Worm (Caenorhabditis elegans): ENCODE measurements around the gene pitp-1.

ce11 chrIII:3476245-3476644 is 53.3 kb downstream of the pitp-1 start:
- TF ChIP-seq tbx-11 (GFP tag; IDR thresholded peaks at IDR 0.05), result no peak
- peak; percentile 68 for TF ChIP-seq B0310.2 (tag; optimal IDR thresholded peaks at IDR 0.05)
- TF ChIP-seq F13C5.2 (tag; optimal IDR thresholded peaks at IDR 0.05), result no peak

Data from whole organism, early embryonic.